Worm (Caenorhabditis elegans) whole organism, L1 larva: ENCODE data around the gene ZK632.2.

Experiments
- C04F5.9 ChIP-seq: sonication (generic microtip); optimal IDR thresholded peaks from 2 replicates; lab custom pipeline; 2016; ENCODE audit warnings: missing genetic modification characterization, missing compliant biosample characterization
- F16B12.6 ChIP-seq: fragments of 150-350 bp; optimal IDR thresholded peaks from 2 replicates; lab custom pipeline; 2014; ENCODE audit warnings: missing biosample characterization, missing genetic modification characterization
- Y116A8C.19 ChIP-seq: sonication (generic microtip); optimal IDR thresholded peaks from 2 replicates; lab custom pipeline; 2016; ENCODE audit warnings: missing compliant biosample characterization, missing genetic modification characterization, borderline replicate concordance
- aly-2 ChIP-seq: fragments of 150-350 bp; optimal IDR thresholded peaks from 2 replicates; lab custom pipeline; 2014; ENCODE audit warnings: missing biosample characterization, missing genetic modification characterization
- ama-1 ChIP-seq: fragments of 150-350 bp; optimal IDR thresholded peaks from 2 replicates; lab custom pipeline; 2014
- ceh-8 ChIP-seq: fragments of 200-800 bp; sonication (Bioruptor generic); optimal IDR thresholded peaks from 2 replicates; lab custom pipeline; 2018; ENCODE audit warnings: mild to moderate bottlenecking, missing genetic modification characterization, moderate library complexity, missing compliant biosample characterization
- dpl-1 ChIP-seq, 3 experiments: fragments of 150-350 bp in 2 of 3; sonication (generic microtip) in 1 of 3; optimal IDR thresholded peaks; 2 replicates each; lab custom pipeline; 2014 to 2017; ENCODE audit warnings: missing biosample characterization in 3 of 3, missing genetic modification characterization in 3 of 3, missing genetic modification reagents in 3 of 3
- efl-1 ChIP-seq, 4 experiments: fragments of 150-350 bp; optimal IDR thresholded peaks in 3 of 4; peaks in 1 of 4; 1 replicate in 1 of 4; 2 replicates in 3 of 4; lab custom pipeline; 2014; ENCODE audit warnings: missing biosample characterization in 2 of 4, missing genetic modification characterization in 2 of 4, missing genetic modification reagents in 2 of 4
- egl-27 ChIP-seq, 2 experiments: fragments of 150-350 bp in 1 of 2; sonication (generic microtip); optimal IDR thresholded peaks; 3 replicates each; lab custom pipeline; 2017 to 2018; ENCODE audit warnings: missing biosample characterization in 2 of 2, missing genetic modification characterization in 2 of 2, missing genetic modification reagents in 2 of 2
- elt-2 ChIP-seq: sonication (generic microtip); optimal IDR thresholded peaks from 2 replicates; lab custom pipeline; 2016; ENCODE audit warnings: missing genetic modification characterization, mild to moderate bottlenecking, inconsistent platforms, missing compliant biosample characterization, missing genetic modification reagents
- elt-3 ChIP-seq, 6 experiments: fragments of 150-350 bp in 1 of 6; sonication (generic microtip); optimal IDR thresholded peaks; 2 replicates each; lab custom pipeline; 2017 to 2018; ENCODE audit warnings: missing biosample characterization in 6 of 6, missing genetic modification characterization in 6 of 6, inconsistent platforms in 1 of 6
- ets-5 ChIP-seq: fragments of 200-800 bp; sonication (Bioruptor generic); IDR thresholded peaks from 2 replicates; pipeline ENCODE4 v1.3.6; 2022; ENCODE audit warnings: missing genetic modification characterization, missing compliant biosample characterization
- fos-1 ChIP-seq: fragments of 150-350 bp; optimal IDR thresholded peaks from 2 replicates; lab custom pipeline; 2014; ENCODE audit warnings: missing biosample characterization, missing genetic modification characterization
- grh-1 ChIP-seq: fragments of 200-800 bp; sonication (Bioruptor generic); IDR thresholded peaks from 2 replicates; pipeline ENCODE4 v1.3.6; 2022; ENCODE audit warnings: missing genetic modification reagents, missing genetic modification characterization, missing compliant biosample characterization
- hlh-17 ChIP-seq: fragments of 200-800 bp; sonication (Bioruptor generic); optimal IDR thresholded peaks from 2 replicates; lab custom pipeline; 2018; ENCODE audit warnings: missing genetic modification characterization, mild to moderate bottlenecking, missing compliant biosample characterization, moderate library complexity, borderline replicate concordance
- hlh-4 ChIP-seq: sonication (generic microtip); optimal IDR thresholded peaks from 2 replicates; lab custom pipeline; 2016; ENCODE audit warnings: mild to moderate bottlenecking, missing genetic modification characterization, missing compliant biosample characterization
- hpl-2 ChIP-seq: fragments of 150-350 bp; optimal IDR thresholded peaks from 2 replicates; lab custom pipeline; 2014; ENCODE audit warnings: missing biosample characterization, missing genetic modification reagents, missing genetic modification characterization
- irx-1 ChIP-seq: sonication (generic microtip); optimal IDR thresholded peaks from 2 replicates; lab custom pipeline; 2016; ENCODE audit warnings: missing genetic modification characterization, missing compliant biosample characterization
- isw-1 ChIP-seq: fragments of 200-800 bp; sonication (Bioruptor generic); IDR thresholded peaks from 2 replicates; pipeline ENCODE4 v1.3.6; 2022; ENCODE audit warnings: missing genetic modification characterization, missing compliant biosample characterization
- jun-1 ChIP-seq: fragments of 150-350 bp; optimal IDR thresholded peaks from 2 replicates; lab custom pipeline; 2014; ENCODE audit warnings: missing biosample characterization, missing genetic modification reagents, missing genetic modification characterization
- lin-13 ChIP-seq: fragments of 150-350 bp; optimal IDR thresholded peaks from 2 replicates; lab custom pipeline; 2014; ENCODE audit warnings: missing biosample characterization, missing genetic modification reagents, missing genetic modification characterization
- lin-14 ChIP-seq: fragments of 200-800 bp; sonication (Bioruptor generic); optimal IDR thresholded peaks from 2 replicates; lab custom pipeline; 2018; ENCODE audit warnings: mild to moderate bottlenecking, missing genetic modification characterization, moderate library complexity, missing compliant biosample characterization
- lin-15B ChIP-seq: fragments of 150-350 bp; sonication (generic microtip); optimal IDR thresholded peaks from 3 replicates; lab custom pipeline; 2014; ENCODE audit warnings: missing biosample characterization, missing genetic modification characterization
- lin-35 ChIP-seq, 2 experiments: fragments of 150-350 bp; optimal IDR thresholded peaks; 2 replicates each; lab custom pipeline; 2014; ENCODE audit warnings: missing biosample characterization in 2 of 2, missing genetic modification characterization in 2 of 2, missing genetic modification reagents in 2 of 2
- lin-39 ChIP-seq: fragments of 150-350 bp; optimal IDR thresholded peaks from 2 replicates; lab custom pipeline; 2014; ENCODE audit warnings: missing biosample characterization, missing genetic modification reagents, missing genetic modification characterization
- mab-9 ChIP-seq: fragments of 200-800 bp; sonication (Bioruptor generic); IDR thresholded peaks from 2 replicates; pipeline ENCODE4 v1.3.6; 2022; ENCODE audit warnings: missing genetic modification reagents, missing genetic modification characterization, missing compliant biosample characterization
- mef-2 ChIP-seq: fragments of 150-350 bp; optimal IDR thresholded peaks from 2 replicates; lab custom pipeline; 2014; ENCODE audit warnings: missing biosample characterization, missing genetic modification characterization
- mep-1 ChIP-seq: fragments of 150-350 bp; optimal IDR thresholded peaks from 2 replicates; lab custom pipeline; 2014; ENCODE audit warnings: missing biosample characterization, missing genetic modification characterization
- nhr-19 ChIP-seq: fragments of 200-800 bp; sonication (Bioruptor generic); conservative IDR thresholded peaks from 2 replicates; pipeline ENCODE4 v1.3.6; 2022; ENCODE audit warnings: missing genetic modification characterization, missing compliant biosample characterization
- nhr-20 ChIP-seq: sonication (generic microtip); optimal IDR thresholded peaks from 2 replicates; lab custom pipeline; 2016; ENCODE audit warnings: mild to moderate bottlenecking, missing genetic modification characterization, missing compliant biosample characterization
- nhr-237 ChIP-seq: fragments of 150-350 bp; optimal IDR thresholded peaks from 2 replicates; lab custom pipeline; 2014; ENCODE audit warnings: missing biosample characterization, missing genetic modification characterization
- nhr-28 ChIP-seq: fragments of 150-350 bp; optimal IDR thresholded peaks from 2 replicates; lab custom pipeline; 2014; ENCODE audit warnings: missing biosample characterization, missing genetic modification characterization
- nhr-47 ChIP-seq: sonication (generic microtip); optimal IDR thresholded peaks from 2 replicates; lab custom pipeline; 2016; ENCODE audit warnings: mild to moderate bottlenecking, missing genetic modification characterization, moderate library complexity, missing compliant biosample characterization
- nhr-71 ChIP-seq: sonication (generic microtip); optimal IDR thresholded peaks from 2 replicates; lab custom pipeline; 2016; ENCODE audit warnings: mild to moderate bottlenecking, missing genetic modification characterization, moderate library complexity, missing compliant biosample characterization
- nhr-76 ChIP-seq: sonication (generic microtip); optimal IDR thresholded peaks from 2 replicates; lab custom pipeline; 2017; ENCODE audit warnings: missing biosample characterization, missing genetic modification characterization
- nhr-77 ChIP-seq: fragments of 150-350 bp; optimal IDR thresholded peaks from 2 replicates; lab custom pipeline; 2014; ENCODE audit warnings: missing biosample characterization, missing genetic modification characterization
- nhr-84 ChIP-seq: sonication (generic microtip); optimal IDR thresholded peaks from 2 replicates; lab custom pipeline; 2017; ENCODE audit warnings: missing biosample characterization, missing genetic modification characterization
- nhr-85 ChIP-seq: sonication (generic microtip); peaks from one replicate; lab custom pipeline; 2016; ENCODE audit warnings: missing genetic modification characterization, inconsistent platforms, missing compliant biosample characterization
- pag-3 ChIP-seq: sonication (generic microtip); optimal IDR thresholded peaks from 2 replicates; lab custom pipeline; 2017; ENCODE audit warnings: missing genetic modification characterization, mild to moderate bottlenecking, missing compliant biosample characterization, antibody characterized with exemption, borderline replicate concordance; ENCODE audit not compliant: insufficient read depth
- pqm-1 ChIP-seq: sonication (generic microtip); optimal IDR thresholded peaks from 3 replicates; lab custom pipeline; 2017; ENCODE audit warnings: missing biosample characterization, missing genetic modification characterization
- rnt-1 ChIP-seq: sonication (generic microtip); optimal IDR thresholded peaks from 2 replicates; lab custom pipeline; 2016; ENCODE audit warnings: mild to moderate bottlenecking, missing genetic modification characterization, moderate library complexity, missing compliant biosample characterization
- snpc-4 ChIP-seq: fragments of 150-350 bp; optimal IDR thresholded peaks from 2 replicates; lab custom pipeline; 2014; ENCODE audit warnings: missing biosample characterization, missing genetic modification characterization
- sox-4 ChIP-seq: sonication (generic microtip); optimal IDR thresholded peaks from 2 replicates; lab custom pipeline; 2016; ENCODE audit warnings: missing genetic modification characterization, missing compliant biosample characterization
- sptf-1 ChIP-seq: fragments of 150-350 bp; optimal IDR thresholded peaks from 2 replicates; lab custom pipeline; 2014; ENCODE audit warnings: missing biosample characterization, missing genetic modification characterization
- sup-37 ChIP-seq: fragments of 200-800 bp; sonication (Bioruptor generic); optimal IDR thresholded peaks from 2 replicates; lab custom pipeline; 2018; ENCODE audit warnings: mild to moderate bottlenecking, missing genetic modification characterization, missing compliant biosample characterization
- swsn-7 ChIP-seq: sonication (generic microtip); optimal IDR thresholded peaks from 2 replicates; lab custom pipeline; 2016; ENCODE audit warnings: missing genetic modification characterization, missing compliant biosample characterization
- tbx-2 ChIP-seq: sonication (generic microtip); optimal IDR thresholded peaks from 2 replicates; lab custom pipeline; 2016; ENCODE audit warnings: missing genetic modification characterization, missing compliant biosample characterization
- tlp-1 ChIP-seq: fragments of 150-350 bp; optimal IDR thresholded peaks from 2 replicates; lab custom pipeline; 2014; ENCODE audit warnings: missing biosample characterization, missing genetic modification characterization
- unc-130 ChIP-seq: fragments of 150-350 bp; optimal IDR thresholded peaks from 2 replicates; lab custom pipeline; 2017; ENCODE audit warnings: missing biosample characterization, missing genetic modification characterization, inconsistent platforms
- unc-30 ChIP-seq: sonication (generic microtip); optimal IDR thresholded peaks from 2 replicates; lab custom pipeline; 2017; ENCODE audit warnings: missing biosample characterization, missing genetic modification characterization
- unc-62 ChIP-seq: fragments of 150-350 bp; optimal IDR thresholded peaks from 2 replicates; lab custom pipeline; 2014; ENCODE audit warnings: missing biosample characterization, missing genetic modification reagents, missing genetic modification characterization
- unc-98 ChIP-seq: fragments of 200-800 bp; sonication (Bioruptor generic); IDR thresholded peaks from 2 replicates; pipeline ENCODE4 v1.3.6; 2022; ENCODE audit warnings: missing genetic modification characterization, missing compliant biosample characterization
- vab-15 ChIP-seq: sonication (generic microtip); optimal IDR thresholded peaks from 2 replicates; lab custom pipeline; 2017; ENCODE audit warnings: missing genotype, mild to moderate bottlenecking, missing genetic modification characterization, missing compliant biosample characterization

The ZK632.2 gene

DNA sequence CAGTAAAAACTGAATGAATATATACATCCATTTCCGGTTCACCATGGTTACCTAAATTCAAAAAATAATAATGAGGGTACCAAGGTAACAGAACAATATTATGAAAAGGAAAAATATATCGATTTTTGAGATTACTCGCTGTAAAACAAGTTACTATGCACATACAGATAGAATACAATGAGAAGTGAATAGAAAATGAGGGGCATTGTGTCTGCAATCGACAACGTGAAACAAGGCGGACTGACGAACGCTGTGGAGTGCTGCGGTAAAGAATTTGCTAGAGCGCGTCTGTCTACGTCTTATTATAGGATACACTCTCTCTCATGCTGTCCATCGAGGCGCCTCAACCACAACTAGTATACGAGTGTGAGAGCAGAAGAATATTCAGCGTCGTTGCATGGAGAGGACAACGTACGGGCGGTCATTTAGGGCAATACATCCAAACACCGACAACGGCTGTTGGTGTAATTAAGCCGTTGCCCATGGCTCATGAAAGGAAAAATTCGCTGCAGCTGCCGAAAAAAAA lies 18.2 kb downstream of the ZK632.2 start, which contains the start of gene cnx-1 (continued):
- TF ChIP-seq nhr-237 (no peak), irx-1 (tag; lab: Kevin White, UChicago) (no peak), mef-2 (no peak), lin-13 (no peak), dpl-1 (GFP tag; optimal IDR thresholded peaks at IDR 0.05; lab: Kevin White, UChicago) (peak in 1 of 3 experiments; percentile 8), aly-2 (no peak), unc-62 (GFP tag; lab: Kevin White, UChicago) (no peak), C04F5.9 (no peak), Y116A8C.19 (tag; lab: Kevin White, UChicago) (no peak), F16B12.6 (tag; lab: Kevin White, UChicago) (peak; percentile 49), elt-3 (tag; optimal IDR thresholded peaks at IDR 0.05; lab: Kevin White, UChicago) (no peak), nhr-28 (no peak), nhr-47 (tag; lab: Kevin White, UChicago) (no peak), egl-27 (tag; optimal IDR thresholded peaks at IDR 0.05; lab: Kevin White, UChicago) (no peak), nhr-71 (tag; lab: Kevin White, UChicago) (peak; percentile 14), lin-35 (GFP tag; optimal IDR thresholded peaks at IDR 0.05; lab: Kevin White, UChicago) (peak; percentile 6 to 42), grh-1 (GFP tag; lab: Robert Waterston, UW) (no peak), ama-1 (lab: Kevin White, UChicago) (no peak), sup-37 (GFP tag; lab: Kevin White, UChicago) (no peak), hlh-17 (GFP tag; lab: Kevin White, UChicago) (no peak), jun-1 (tag; lab: Kevin White, UChicago) (no peak), lin-14 (GFP tag; lab: Kevin White, UChicago) (peak; percentile 76), nhr-84 (no peak), sptf-1 (tag; lab: Kevin White, UChicago) (no peak), unc-30 (no peak), vab-15 (tag; lab: Kevin White, UChicago) (no peak), snpc-4 (tag; lab: Kevin White, UChicago) (no peak), hpl-2 (GFP tag; lab: Kevin White, UChicago) (no peak), rnt-1 (tag; lab: Kevin White, UChicago) (peak; percentile 3), pqm-1 (tag; lab: Kevin White, UChicago) (no peak), nhr-20 (no peak), mab-9 (no peak), swsn-7 (tag; lab: Kevin White, UChicago) (no peak), hlh-4 (tag; lab: Kevin White, UChicago) (no peak), unc-98 (GFP tag; lab: Robert Waterston, UW) (no peak), nhr-85 (no peak), tbx-2 (tag; lab: Kevin White, UChicago) (no peak), sox-4 (tag; lab: Kevin White, UChicago) (no peak), pag-3 (tag; lab: Kevin White, UChicago) (no peak), lin-39 (tag; lab: Kevin White, UChicago) (no peak), nhr-76 (tag; lab: Kevin White, UChicago) (no peak), lin-15B (tag; lab: Kevin White, UChicago) (no peak), ets-5 (GFP tag; lab: Robert Waterston, UW) (no peak), isw-1 (GFP tag; lab: Robert Waterston, UW) (no peak), mep-1 (tag; lab: Kevin White, UChicago) (peak; percentile 37), tlp-1 (tag; lab: Kevin White, UChicago) (no peak), unc-130 (no peak), ceh-8 (no peak), nhr-19 (no peak), efl-1 (optimal IDR thresholded peaks at IDR 0.05; lab: Kevin White, UChicago) (no peak), efl-1 (GFP tag; optimal IDR thresholded peaks at IDR 0.05 in 1 of 2; lab: Kevin White, UChicago) (peak in 1 of 2 experiments; percentile 5), fos-1 (tag; lab: Kevin White, UChicago) (no peak), elt-2 (tag; lab: Kevin White, UChicago) (no peak), nhr-77 (tag; lab: Kevin White, UChicago) (no peak)
